Worm (Caenorhabditis elegans): ENCODE measurements around the gene gakh-1.
A peak's percentile ranks its signal among the peaks of the same experiment; 100 is the strongest.

gakh-1 gene

ce11 chrX:5781294-5781693 lies 1.0 kb upstream of the gakh-1 start:
- TF ChIP-seq lir-3 (tag; optimal IDR thresholded peaks at IDR 0.05; ENCODE audit: poor library complexity) (no peak), efl-1 (optimal IDR thresholded peaks at IDR 0.05) (no peak), efl-1 (GFP tag; optimal IDR thresholded peaks at IDR 0.05 in 1 of 2) (peak in 1 of 2 experiments; percentile 72)

- TF ChIP-seq irx-1 (tag; optimal IDR thresholded peaks at IDR 0.05) = no peak
- no peak for TF ChIP-seq elt-3 (tag; optimal IDR thresholded peaks at IDR 0.05)
- TF ChIP-seq vab-15 (tag; optimal IDR thresholded peaks at IDR 0.05) = no peak
- TF ChIP-seq rnt-1 (tag; optimal IDR thresholded peaks at IDR 0.05) = no peak
- no peak for TF ChIP-seq sup-37 (GFP tag; optimal IDR thresholded peaks at IDR 0.05)
- TF ChIP-seq ztf-11 (tag; optimal IDR thresholded peaks at IDR 0.05) = no peak
- TF ChIP-seq nhr-19 (GFP tag; conservative IDR thresholded peaks at IDR 0.05) = no peak
Measured at ce11 chrX:5786193-5786592, 3.9 kb downstream of the gakh-1 start, which contains the start of gene F46G11.6. F46G11.6 (plus strand) TSS chrX:5786493.

- no peak for TF ChIP-seq ceh-82 (tag; optimal IDR thresholded peaks at IDR 0.05)
- no peak for TF ChIP-seq Y116A8C.19 (tag; optimal IDR thresholded peaks at IDR 0.05; ENCODE audit: borderline replicate concordance)
- no peak for TF ChIP-seq nhr-85 (tag)
- TF ChIP-seq ces-1 (GFP tag; optimal IDR thresholded peaks at IDR 0.05) = no peak
- TF ChIP-seq efl-1 (optimal IDR thresholded peaks at IDR 0.05) = no peak
- TF ChIP-seq efl-1 (GFP tag; optimal IDR thresholded peaks at IDR 0.05 in 1 of 2) = no peak
- no peak for TF ChIP-seq sptf-1 (tag; optimal IDR thresholded peaks at IDR 0.05)
- TF ChIP-seq mab-9 (GFP tag; IDR thresholded peaks at IDR 0.05) = no peak
- no peak for TF ChIP-seq C04F5.9 (tag; optimal IDR thresholded peaks at IDR 0.05)
- no peak for TF ChIP-seq C34B4.2 (tag; optimal IDR thresholded peaks at IDR 0.05)
- no peak for TF ChIP-seq hlh-4 (tag; optimal IDR thresholded peaks at IDR 0.05)
Measured at ce11 chrX:5787861-5788260, 5.6 kb downstream of the gakh-1 start, which contains the start of gene F46G11.2. F46G11.2 (plus strand) TSS chrX:5788161.

- TF ChIP-seq fkh-8 (tag; optimal IDR thresholded peaks at IDR 0.05) (peak; percentile 26), nhr-19 (GFP tag; conservative IDR thresholded peaks at IDR 0.05) (no peak), lin-14 (GFP tag; optimal IDR thresholded peaks at IDR 0.05) (peak; percentile 12), Y116A8C.19 (tag; optimal IDR thresholded peaks at IDR 0.05; ENCODE audit: borderline replicate concordance) (no peak), dsc-1 (tag; optimal IDR thresholded peaks at IDR 0.05) (no peak), ceh-63 (GFP tag; optimal IDR thresholded peaks at IDR 0.05) (no peak), ceh-8 (GFP tag; optimal IDR thresholded peaks at IDR 0.05) (no peak)
Measured at ce11 chrX:5790915-5791314, 8.6 kb downstream of the gakh-1 start, which contains the start of gene twnk-1. twnk-1 (plus strand) TSS chrX:5791215.

ce11 chrX:5794432-5794831 lies 12.1 kb downstream of the gakh-1 start:
- TF ChIP-seq zip-4 (GFP tag; optimal IDR thresholded peaks at IDR 0.05) = no peak
- no peak for TF ChIP-seq mep-1 (tag; optimal IDR thresholded peaks at IDR 0.05)
- TF ChIP-seq unc-130 (tag; optimal IDR thresholded peaks at IDR 0.05) = no peak
- no peak for TF ChIP-seq lin-39 (tag; optimal IDR thresholded peaks at IDR 0.05)
- TF ChIP-seq F16B12.6 (tag; optimal IDR thresholded peaks at IDR 0.05) = no peak
- no peak for TF ChIP-seq C34B4.2 (tag; optimal IDR thresholded peaks at IDR 0.05)
- no peak for TF ChIP-seq fkh-8 (tag; optimal IDR thresholded peaks at IDR 0.05)

ce11 chrX:5798690-5799089 lies 16.4 kb downstream of the gakh-1 start, which contains the start of gene F46G11.4:
F46G11.4 (minus strand) TSS chrX:5798790.
- TF ChIP-seq egl-27 (tag; optimal IDR thresholded peaks at IDR 0.05) (no peak), ceh-63 (GFP tag; optimal IDR thresholded peaks at IDR 0.05) (no peak), unc-86 (tag; optimal IDR thresholded peaks at IDR 0.05) (no peak), jun-1 (tag; optimal IDR thresholded peaks at IDR 0.05) (no peak), snpc-4 (tag; optimal IDR thresholded peaks at IDR 0.05) (no peak), aly-2 (tag; optimal IDR thresholded peaks at IDR 0.05) (no peak), snu-23 (GFP tag; optimal IDR thresholded peaks at IDR 0.05) (no peak), lin-15B (tag; optimal IDR thresholded peaks at IDR 0.05) (no peak), sup-37 (GFP tag; optimal IDR thresholded peaks at IDR 0.05) (no peak), ceh-82 (tag; optimal IDR thresholded peaks at IDR 0.05) (no peak), dsc-1 (tag; optimal IDR thresholded peaks at IDR 0.05) (no peak), nhr-47 (tag; optimal IDR thresholded peaks at IDR 0.05) (no peak), zag-1 (tag; optimal IDR thresholded peaks at IDR 0.05) (no peak), sox-4 (tag; optimal IDR thresholded peaks at IDR 0.05) (no peak), tlp-1 (tag; optimal IDR thresholded peaks at IDR 0.05) (no peak), grh-1 (GFP tag; IDR thresholded peaks at IDR 0.05) (no peak), lin-35 (GFP tag; optimal IDR thresholded peaks at IDR 0.05) (no peak), mab-9 (GFP tag; IDR thresholded peaks at IDR 0.05) (no peak)

All from whole organism, L1 larva.